Worm (Caenorhabditis elegans) whole organism, L2 larva: ENCODE results near the gene str-111.

Experiments
- aly-2 ChIP-seq: fragments of 150-350 bp; optimal IDR thresholded peaks from 2 replicates; lab custom pipeline; 2014; ENCODE audit warnings: missing biosample characterization, missing genetic modification characterization
- blmp-1 ChIP-seq: sonication (generic microtip); optimal IDR thresholded peaks from 2 replicates; lab custom pipeline; 2017; ENCODE audit warnings: missing genetic modification characterization, mild to moderate bottlenecking, missing compliant biosample characterization, antibody characterized with exemption, moderate library complexity; ENCODE audit not compliant: insufficient read depth
- ceh-16 ChIP-seq: fragments of 150-350 bp; optimal IDR thresholded peaks from 2 replicates; lab custom pipeline; 2014; ENCODE audit warnings: missing biosample characterization, missing genetic modification characterization
- ceh-82 ChIP-seq: fragments of 150-350 bp; optimal IDR thresholded peaks from 2 replicates; lab custom pipeline; 2014; ENCODE audit warnings: missing biosample characterization, missing genetic modification characterization
- nhr-11 ChIP-seq: fragments of 150-350 bp; optimal IDR thresholded peaks from 2 replicates; lab custom pipeline; 2014; ENCODE audit warnings: missing biosample characterization, missing genetic modification characterization
- snpc-4 ChIP-seq: fragments of 150-350 bp; optimal IDR thresholded peaks from 2 replicates; lab custom pipeline; 2014; ENCODE audit warnings: missing biosample characterization, missing genetic modification characterization
- unc-39 ChIP-seq: fragments of 150-350 bp; optimal IDR thresholded peaks from 2 replicates; lab custom pipeline; 2014; ENCODE audit warnings: missing biosample characterization, missing genetic modification characterization

ce11 chrV:16175227-16175626 is 6.3 kb upstream of the str-111 start:
- no peak for TF ChIP-seq ceh-82
- no peak for TF ChIP-seq ceh-16 (tag; lab: Kevin White, UChicago)
- no peak for TF ChIP-seq nhr-11 (tag; lab: Kevin White, UChicago)
- TF ChIP-seq unc-39 = no peak
- TF ChIP-seq aly-2 (tag; lab: Kevin White, UChicago) = no peak
- TF ChIP-seq blmp-1 (tag; lab: Kevin White, UChicago) = no peak
- TF ChIP-seq snpc-4 (tag; lab: Kevin White, UChicago) = no peak
